Fruit fly (Drosophila melanogaster) whole organism, embryonic: ENCODE data around the gene Cyp310a1.

Experiments used
- CG13123 ChIP-seq: fragments of 200-800 bp; sonication (Bioruptor generic); optimal IDR thresholded peaks from 2 replicates; lab custom pipeline; 2016; ENCODE audit warnings: missing biosample characterization, missing genetic modification characterization
- CG18599 ChIP-seq: fragments of 200-800 bp; sonication (Bioruptor generic); optimal IDR thresholded peaks from 3 replicates; lab custom pipeline; 2017; ENCODE audit warnings: missing biosample characterization, missing genetic modification characterization, mild to moderate bottlenecking, moderate library complexity, missing genetic modification reagents
- Dfd ChIP-seq, 2 experiments: fragments of >200 bp; optimal IDR thresholded peaks; 2 replicates each; lab custom pipeline; 2017; ENCODE audit warnings: missing biosample characterization in 2 of 2, missing genetic modification characterization in 2 of 2
- Med ChIP-seq: fragments of 200-800 bp; sonication (Bioruptor generic); peaks from one replicate; lab custom pipeline; 2016; ENCODE audit warnings: missing biosample characterization, missing genetic modification characterization, mild to moderate bottlenecking, inconsistent platforms, moderate library complexity
- aop ChIP-seq: fragments of 200-800 bp; sonication (Bioruptor generic); IDR thresholded peaks from 2 replicates; pipeline ENCODE4 v1.3.6; 2022; ENCODE audit warnings: missing biosample characterization, missing genetic modification characterization
- fd64A ChIP-seq: fragments of 200-800 bp; sonication (Bioruptor generic); optimal IDR thresholded peaks from 3 replicates; lab custom pipeline; 2018; ENCODE audit warnings: missing biosample characterization, mild to moderate bottlenecking, missing genetic modification characterization

DNA sequence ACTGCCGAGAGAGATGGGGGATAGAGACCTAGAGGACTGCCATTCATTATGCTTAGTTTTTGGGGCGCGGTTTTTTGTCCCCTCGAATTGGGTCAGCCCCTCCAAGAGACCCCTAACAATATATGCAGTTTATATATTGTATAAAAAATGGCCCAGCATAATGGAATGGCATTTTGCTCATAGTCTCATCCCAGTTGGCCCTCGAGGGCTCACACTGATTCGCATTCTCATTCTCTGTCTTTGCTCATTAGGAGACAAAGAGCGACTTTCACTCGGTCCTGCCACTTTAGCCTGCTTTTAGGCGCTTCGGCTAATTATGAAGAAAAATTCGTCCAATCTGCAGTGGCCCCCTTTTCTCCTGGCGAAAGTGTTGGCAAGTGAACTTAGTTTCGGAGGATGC lies 29.4 kb downstream of the Cyp310a1 start:
- TF ChIP-seq aop (GFP tag; lab: Robert Waterston, UW) (no peak), Med (GFP tag; lab: Kevin White, UChicago) (no peak), Dfd (GFP tag; optimal IDR thresholded peaks at IDR 0.05; lab: Kevin White, UChicago) (no peak), fd64A (GFP tag; lab: Kevin White, UChicago) (no peak), CG18599 (GFP tag; lab: Kevin White, UChicago) (no peak), CG13123 (GFP tag; lab: Kevin White, UChicago) (no peak)
